Worm (Caenorhabditis elegans): ENCODE data around the gene F25E2.2.

DNA sequence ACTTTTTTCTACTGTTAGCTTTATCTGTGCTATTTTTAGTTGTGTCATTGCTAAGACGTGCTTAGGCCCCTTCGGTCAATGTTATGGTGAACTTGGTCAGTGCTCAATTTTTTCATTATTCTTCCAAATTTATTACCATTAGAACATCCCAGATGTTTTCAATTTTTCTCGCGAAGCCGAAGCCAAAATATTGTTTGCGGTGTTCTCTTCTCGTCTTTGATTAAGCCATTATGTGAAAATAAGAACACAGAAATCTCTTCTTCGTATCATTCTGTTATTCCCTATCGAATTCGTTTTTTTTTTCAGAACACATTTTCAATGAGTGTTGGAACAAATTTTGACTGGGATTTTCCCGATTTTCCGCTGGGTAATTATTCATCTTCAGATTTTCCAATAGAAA is 8.1 kb downstream of the F25E2.2 start, which contains the start of gene gtr-1:
- TF ChIP-seq flt-1 (GFP tag; IDR thresholded peaks at IDR 0.05) (no peak), ztf-29 (GFP tag; IDR thresholded peaks at IDR 0.05) (no peak), med-1 (GFP tag; optimal IDR thresholded peaks at IDR 0.05; ENCODE audit: insufficient read depth) (no peak), ref-1 (GFP tag; conservative IDR thresholded peaks at IDR 0.05) (no peak), ztf-23 (GFP tag; IDR thresholded peaks at IDR 0.05) (no peak)
